Fruit fly (Drosophila melanogaster): ENCODE measurements around the gene ppk5.

DNA sequence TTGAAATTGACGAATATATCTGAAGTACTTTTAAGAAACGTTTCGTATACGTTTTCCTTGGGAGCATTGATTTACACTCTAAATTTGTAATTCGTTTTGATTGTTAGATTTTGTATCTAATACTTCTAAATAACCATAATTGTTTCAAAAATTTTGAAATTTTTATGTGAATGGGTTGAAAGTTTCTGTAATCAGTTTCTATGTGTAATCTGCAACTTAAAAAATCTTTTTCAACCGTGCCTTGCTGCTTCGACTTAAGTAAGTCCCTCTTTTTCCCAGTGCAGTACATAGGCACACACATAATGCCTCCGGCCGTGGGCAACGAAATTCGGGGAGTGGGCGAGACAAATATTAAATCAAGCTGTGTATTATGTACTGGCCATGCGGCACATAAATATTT lies 50.9 kb downstream of the ppk5 start:
- TF ChIP-seq psq (GFP tag; optimal IDR thresholded peaks at IDR 0.05) (no peak), usp (GFP tag; optimal IDR thresholded peaks at IDR 0.05) (no peak), dl (GFP tag; optimal IDR thresholded peaks at IDR 0.05; ENCODE audit: insufficient read depth in 1 of 2, partially characterized antibody in 2 of 2) (no peak), Hr78 (GFP tag; optimal IDR thresholded peaks at IDR 0.05) (no peak), Dfd (GFP tag; optimal IDR thresholded peaks at IDR 0.05) (no peak), lola (GFP tag; optimal IDR thresholded peaks at IDR 0.05) (no peak), h (GFP tag; optimal IDR thresholded peaks at IDR 0.05) (no peak), dsf (GFP tag; optimal IDR thresholded peaks at IDR 0.05; ENCODE audit: borderline replicate concordance) (no peak), CG9705 (GFP tag; optimal IDR thresholded peaks at IDR 0.05) (no peak), dmrt93B (GFP tag; optimal IDR thresholded peaks at IDR 0.05) (no peak)

All from whole organism, wandering third instar larva.